Worm (Caenorhabditis elegans) whole organism, L1 larva: ENCODE results near the gene T10C6.7.

Source experiments
- C16A3.4 ChIP-seq: fragments of 150-350 bp; optimal IDR thresholded peaks from 2 replicates; lab custom pipeline; 2014; ENCODE audit warnings: missing biosample characterization, missing genetic modification characterization
- aly-2 ChIP-seq: fragments of 150-350 bp; optimal IDR thresholded peaks from 2 replicates; lab custom pipeline; 2014; ENCODE audit warnings: missing biosample characterization, missing genetic modification characterization
- ceh-63 ChIP-seq: fragments of 200-800 bp; sonication (Bioruptor generic); optimal IDR thresholded peaks from 2 replicates; lab custom pipeline; 2018; ENCODE audit warnings: mild to moderate bottlenecking, missing genetic modification characterization, missing compliant biosample characterization
- ceh-8 ChIP-seq: fragments of 200-800 bp; sonication (Bioruptor generic); optimal IDR thresholded peaks from 2 replicates; lab custom pipeline; 2018; ENCODE audit warnings: mild to moderate bottlenecking, missing genetic modification characterization, moderate library complexity, missing compliant biosample characterization
- ceh-88 ChIP-seq: fragments of 200-800 bp; sonication (Bioruptor generic); IDR thresholded peaks from 2 replicates; pipeline ENCODE4 v1.3.6; 2022; ENCODE audit warnings: missing genetic modification characterization, missing compliant biosample characterization
- dsc-1 ChIP-seq: sonication (generic microtip); optimal IDR thresholded peaks from 2 replicates; lab custom pipeline; 2016; ENCODE audit warnings: mild to moderate bottlenecking, missing genetic modification characterization, missing compliant biosample characterization
- efl-1 ChIP-seq, 4 experiments: fragments of 150-350 bp; optimal IDR thresholded peaks in 3 of 4; peaks in 1 of 4; 1 replicate in 1 of 4; 2 replicates in 3 of 4; lab custom pipeline; 2014; ENCODE audit warnings: missing biosample characterization in 2 of 4, missing genetic modification characterization in 2 of 4, missing genetic modification reagents in 2 of 4
- efl-3 ChIP-seq: fragments of 200-800 bp; sonication (Bioruptor generic); optimal IDR thresholded peaks from 2 replicates; lab custom pipeline; 2018; ENCODE audit warnings: mild to moderate bottlenecking, missing genetic modification characterization, missing compliant biosample characterization
- egl-27 ChIP-seq, 2 experiments: fragments of 150-350 bp in 1 of 2; sonication (generic microtip); optimal IDR thresholded peaks; 3 replicates each; lab custom pipeline; 2017 to 2018; ENCODE audit warnings: missing biosample characterization in 2 of 2, missing genetic modification characterization in 2 of 2, missing genetic modification reagents in 2 of 2
- elt-2 ChIP-seq: sonication (generic microtip); optimal IDR thresholded peaks from 2 replicates; lab custom pipeline; 2016; ENCODE audit warnings: missing genetic modification characterization, mild to moderate bottlenecking, inconsistent platforms, missing compliant biosample characterization, missing genetic modification reagents
- ets-5 ChIP-seq: fragments of 200-800 bp; sonication (Bioruptor generic); IDR thresholded peaks from 2 replicates; pipeline ENCODE4 v1.3.6; 2022; ENCODE audit warnings: missing genetic modification characterization, missing compliant biosample characterization
- fkh-8 ChIP-seq: sonication (generic microtip); optimal IDR thresholded peaks from 2 replicates; lab custom pipeline; 2016; ENCODE audit warnings: mild to moderate bottlenecking, missing genetic modification characterization, missing compliant biosample characterization
- grh-1 ChIP-seq: fragments of 200-800 bp; sonication (Bioruptor generic); IDR thresholded peaks from 2 replicates; pipeline ENCODE4 v1.3.6; 2022; ENCODE audit warnings: missing genetic modification reagents, missing genetic modification characterization, missing compliant biosample characterization
- irx-1 ChIP-seq: sonication (generic microtip); optimal IDR thresholded peaks from 2 replicates; lab custom pipeline; 2016; ENCODE audit warnings: missing genetic modification characterization, missing compliant biosample characterization
- jun-1 ChIP-seq: fragments of 150-350 bp; optimal IDR thresholded peaks from 2 replicates; lab custom pipeline; 2014; ENCODE audit warnings: missing biosample characterization, missing genetic modification reagents, missing genetic modification characterization
- lin-13 ChIP-seq: fragments of 150-350 bp; optimal IDR thresholded peaks from 2 replicates; lab custom pipeline; 2014; ENCODE audit warnings: missing biosample characterization, missing genetic modification reagents, missing genetic modification characterization
- lin-14 ChIP-seq: fragments of 200-800 bp; sonication (Bioruptor generic); optimal IDR thresholded peaks from 2 replicates; lab custom pipeline; 2018; ENCODE audit warnings: mild to moderate bottlenecking, missing genetic modification characterization, moderate library complexity, missing compliant biosample characterization
- lin-15B ChIP-seq: fragments of 150-350 bp; sonication (generic microtip); optimal IDR thresholded peaks from 3 replicates; lab custom pipeline; 2014; ENCODE audit warnings: missing biosample characterization, missing genetic modification characterization
- lin-35 ChIP-seq, 2 experiments: fragments of 150-350 bp; optimal IDR thresholded peaks; 2 replicates each; lab custom pipeline; 2014; ENCODE audit warnings: missing biosample characterization in 2 of 2, missing genetic modification characterization in 2 of 2, missing genetic modification reagents in 2 of 2
- lin-39 ChIP-seq: fragments of 150-350 bp; optimal IDR thresholded peaks from 2 replicates; lab custom pipeline; 2014; ENCODE audit warnings: missing biosample characterization, missing genetic modification reagents, missing genetic modification characterization
- mab-9 ChIP-seq: fragments of 200-800 bp; sonication (Bioruptor generic); IDR thresholded peaks from 2 replicates; pipeline ENCODE4 v1.3.6; 2022; ENCODE audit warnings: missing genetic modification reagents, missing genetic modification characterization, missing compliant biosample characterization
- nhr-19 ChIP-seq: fragments of 200-800 bp; sonication (Bioruptor generic); conservative IDR thresholded peaks from 2 replicates; pipeline ENCODE4 v1.3.6; 2022; ENCODE audit warnings: missing genetic modification characterization, missing compliant biosample characterization
- nhr-20 ChIP-seq: sonication (generic microtip); optimal IDR thresholded peaks from 2 replicates; lab custom pipeline; 2016; ENCODE audit warnings: mild to moderate bottlenecking, missing genetic modification characterization, missing compliant biosample characterization
- nhr-47 ChIP-seq: sonication (generic microtip); optimal IDR thresholded peaks from 2 replicates; lab custom pipeline; 2016; ENCODE audit warnings: mild to moderate bottlenecking, missing genetic modification characterization, moderate library complexity, missing compliant biosample characterization
- nhr-84 ChIP-seq: sonication (generic microtip); optimal IDR thresholded peaks from 2 replicates; lab custom pipeline; 2017; ENCODE audit warnings: missing biosample characterization, missing genetic modification characterization
- nhr-85 ChIP-seq: sonication (generic microtip); peaks from one replicate; lab custom pipeline; 2016; ENCODE audit warnings: missing genetic modification characterization, inconsistent platforms, missing compliant biosample characterization
- pag-3 ChIP-seq: sonication (generic microtip); optimal IDR thresholded peaks from 2 replicates; lab custom pipeline; 2017; ENCODE audit warnings: missing genetic modification characterization, mild to moderate bottlenecking, missing compliant biosample characterization, antibody characterized with exemption, borderline replicate concordance; ENCODE audit not compliant: insufficient read depth
- pax-3 ChIP-seq: fragments of 200-800 bp; sonication (Bioruptor generic); optimal IDR thresholded peaks from 2 replicates; lab custom pipeline; 2018; ENCODE audit warnings: mild to moderate bottlenecking, missing genetic modification characterization, moderate library complexity, missing compliant biosample characterization
- snu-23 ChIP-seq: sonication (generic microtip); optimal IDR thresholded peaks from 2 replicates; lab custom pipeline; 2016; ENCODE audit warnings: missing genetic modification characterization, missing compliant biosample characterization
- sup-37 ChIP-seq: fragments of 200-800 bp; sonication (Bioruptor generic); optimal IDR thresholded peaks from 2 replicates; lab custom pipeline; 2018; ENCODE audit warnings: mild to moderate bottlenecking, missing genetic modification characterization, missing compliant biosample characterization
- swsn-7 ChIP-seq: sonication (generic microtip); optimal IDR thresholded peaks from 2 replicates; lab custom pipeline; 2016; ENCODE audit warnings: missing genetic modification characterization, missing compliant biosample characterization
- unc-130 ChIP-seq: fragments of 150-350 bp; optimal IDR thresholded peaks from 2 replicates; lab custom pipeline; 2017; ENCODE audit warnings: missing biosample characterization, missing genetic modification characterization, inconsistent platforms
- unc-30 ChIP-seq: sonication (generic microtip); optimal IDR thresholded peaks from 2 replicates; lab custom pipeline; 2017; ENCODE audit warnings: missing biosample characterization, missing genetic modification characterization
- unc-62 ChIP-seq: fragments of 150-350 bp; optimal IDR thresholded peaks from 2 replicates; lab custom pipeline; 2014; ENCODE audit warnings: missing biosample characterization, missing genetic modification reagents, missing genetic modification characterization
- unc-86 ChIP-seq: sonication (generic microtip); optimal IDR thresholded peaks from 2 replicates; lab custom pipeline; 2016; ENCODE audit warnings: missing genetic modification characterization, missing compliant biosample characterization
- unc-98 ChIP-seq: fragments of 200-800 bp; sonication (Bioruptor generic); IDR thresholded peaks from 2 replicates; pipeline ENCODE4 v1.3.6; 2022; ENCODE audit warnings: missing genetic modification characterization, missing compliant biosample characterization
- vab-15 ChIP-seq: sonication (generic microtip); optimal IDR thresholded peaks from 2 replicates; lab custom pipeline; 2017; ENCODE audit warnings: missing genotype, mild to moderate bottlenecking, missing genetic modification characterization, missing compliant biosample characterization
- zip-4 ChIP-seq: fragments of 200-800 bp; sonication (Bioruptor generic); optimal IDR thresholded peaks from 2 replicates; lab custom pipeline; 2018; ENCODE audit warnings: mild to moderate bottlenecking, missing genetic modification characterization, moderate library complexity, missing compliant biosample characterization

The T10C6.7 gene

DNA sequence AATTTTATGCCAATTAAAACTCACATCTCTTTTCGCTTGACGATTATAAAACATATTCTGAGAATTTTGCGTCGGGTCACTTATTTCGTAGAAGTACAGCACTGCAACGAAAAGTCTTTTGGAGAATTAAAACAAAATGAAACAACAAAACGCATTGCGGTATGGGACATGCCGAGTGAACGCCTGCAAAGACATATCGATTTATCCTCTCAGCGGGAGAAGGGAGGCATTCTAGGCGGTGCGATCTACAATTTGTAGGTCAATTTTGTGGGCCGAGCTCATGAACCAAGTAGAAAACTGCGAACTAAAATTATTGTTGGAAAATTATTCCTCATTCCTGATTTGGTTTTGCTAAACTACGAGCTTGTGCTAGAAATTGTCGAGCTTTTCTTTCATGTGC is 21.9 kb upstream of the T10C6.7 start, which contains the start of gene F14H3.3:
Gene F14H3.3 (minus strand): TSS at position 101 of the 400 bp plus-strand sequence.
- TF ChIP-seq lin-14 (GFP tag; lab: Kevin White, UChicago), result no peak
- TF ChIP-seq sup-37 (GFP tag; lab: Kevin White, UChicago), result no peak
- TF ChIP-seq egl-27 (tag; optimal IDR thresholded peaks at IDR 0.05; lab: Kevin White, UChicago), result no peak
- TF ChIP-seq unc-62 (GFP tag; lab: Kevin White, UChicago), result no peak
- no peak for TF ChIP-seq pax-3 (tag; lab: Kevin White, UChicago)
- TF ChIP-seq jun-1 (tag; lab: Kevin White, UChicago), result no peak
- TF ChIP-seq ceh-8 (GFP tag; lab: Kevin White, UChicago), result no peak
- TF ChIP-seq nhr-47 (tag; lab: Kevin White, UChicago), result no peak
- no peak for TF ChIP-seq vab-15
- no peak for TF ChIP-seq snu-23
- no peak for TF ChIP-seq zip-4 (GFP tag; lab: Kevin White, UChicago)
- no peak for TF ChIP-seq elt-2 (tag; lab: Kevin White, UChicago)
- TF ChIP-seq mab-9 (GFP tag; lab: Robert Waterston, UW), result no peak

DNA sequence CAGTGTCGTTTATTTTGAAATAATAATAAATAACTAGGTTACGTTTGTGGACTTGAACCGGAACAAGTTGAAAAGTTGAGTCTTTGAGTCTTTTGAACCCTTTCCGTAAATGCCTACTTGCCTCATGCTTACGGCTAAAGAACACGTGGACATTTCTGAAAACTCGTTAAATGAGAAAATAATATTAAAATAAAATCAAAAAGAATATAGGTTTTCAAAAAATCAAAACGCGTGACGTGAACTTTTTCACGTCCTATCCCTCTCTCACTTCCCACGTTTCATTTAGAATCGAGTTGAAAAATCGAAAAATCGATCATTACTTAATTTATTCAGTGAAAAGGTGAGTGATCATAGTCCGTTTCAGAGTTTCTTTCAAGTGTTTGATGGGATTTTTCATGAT is 17.7 kb upstream of the T10C6.7 start, which contains the start of gene best-12:
Gene best-12 (plus strand): TSS at position 301 of the 400 bp plus-strand sequence.
- TF ChIP-seq unc-86, result no peak
- no peak for TF ChIP-seq C16A3.4 (tag; lab: Kevin White, UChicago)
- no peak for TF ChIP-seq pax-3 (tag; lab: Kevin White, UChicago)
- TF ChIP-seq lin-15B (tag; lab: Kevin White, UChicago), result no peak
- no peak for TF ChIP-seq swsn-7 (tag; lab: Kevin White, UChicago)
- TF ChIP-seq unc-130, result no peak
- TF ChIP-seq efl-3 (GFP tag; lab: Kevin White, UChicago), result no peak
- TF ChIP-seq lin-14 (GFP tag; lab: Kevin White, UChicago), result no peak
- no peak for TF ChIP-seq nhr-20 (tag; lab: Kevin White, UChicago)
- no peak for TF ChIP-seq ceh-63 (GFP tag; lab: Kevin White, UChicago)
- no peak for TF ChIP-seq fkh-8
- no peak for TF ChIP-seq aly-2 (tag; lab: Kevin White, UChicago)
- TF ChIP-seq nhr-19 (GFP tag; lab: Robert Waterston, UW), result no peak
- TF ChIP-seq pag-3 (tag; lab: Kevin White, UChicago), result no peak
- TF ChIP-seq irx-1 (tag; lab: Kevin White, UChicago), result no peak
- TF ChIP-seq ets-5 (GFP tag; lab: Robert Waterston, UW), result no peak
- TF ChIP-seq unc-30 (tag; lab: Kevin White, UChicago), result no peak
- TF ChIP-seq efl-1 (optimal IDR thresholded peaks at IDR 0.05; lab: Kevin White, UChicago), result no peak
- no peak for TF ChIP-seq efl-1 (GFP tag; optimal IDR thresholded peaks at IDR 0.05 in 1 of 2; lab: Kevin White, UChicago)

DNA sequence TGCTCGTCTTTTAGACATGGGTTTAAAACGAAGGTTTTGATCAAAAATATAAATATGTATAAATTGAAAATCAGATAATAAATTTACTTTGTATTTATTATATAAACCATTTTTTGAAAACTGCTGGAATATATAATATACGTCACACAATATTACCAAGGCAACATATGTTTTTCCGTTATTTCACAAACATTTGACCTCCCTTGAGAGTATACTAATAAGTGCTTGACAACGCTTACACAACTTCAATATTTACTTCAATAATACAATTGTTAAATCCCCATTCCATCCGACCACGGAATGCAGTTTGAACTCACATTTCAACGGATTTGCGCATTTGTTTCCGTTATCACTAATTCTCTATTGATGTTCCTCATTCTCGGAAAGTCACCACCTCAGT is 16.0 kb upstream of the T10C6.7 start, which contains the start of gene str-198:
Gene str-198 (plus strand): TSS at position 301 of the 400 bp plus-strand sequence.
- TF ChIP-seq unc-98 (GFP tag; lab: Robert Waterston, UW), result no peak
- no peak for TF ChIP-seq nhr-85 (tag; lab: Kevin White, UChicago)
- TF ChIP-seq unc-62 (GFP tag; lab: Kevin White, UChicago), result no peak
- no peak for TF ChIP-seq lin-13 (GFP tag; lab: Kevin White, UChicago)
- no peak for TF ChIP-seq egl-27 (tag; optimal IDR thresholded peaks at IDR 0.05; lab: Kevin White, UChicago)
- no peak for TF ChIP-seq dsc-1 (tag; lab: Kevin White, UChicago)
- TF ChIP-seq efl-1 (optimal IDR thresholded peaks at IDR 0.05; lab: Kevin White, UChicago), result no peak
- no peak for TF ChIP-seq efl-1 (GFP tag; optimal IDR thresholded peaks at IDR 0.05 in 1 of 2; lab: Kevin White, UChicago)
- no peak for TF ChIP-seq lin-39
- no peak for TF ChIP-seq nhr-84
- no peak for TF ChIP-seq lin-35 (GFP tag; optimal IDR thresholded peaks at IDR 0.05; lab: Kevin White, UChicago)
- TF ChIP-seq grh-1 (GFP tag; lab: Robert Waterston, UW), result no peak
- TF ChIP-seq nhr-47 (tag; lab: Kevin White, UChicago), result no peak
- no peak for TF ChIP-seq ceh-88 (GFP tag; lab: Robert Waterston, UW)
